Fruit fly (Drosophila melanogaster) whole organism, embryonic: Measurements from ENCODE around the gene CG7601.

Experiments used
- Antp ChIP-seq: fragments of 200-800 bp; sonication (Bioruptor generic); optimal IDR thresholded peaks from 3 replicates; lab custom pipeline; 2016; ENCODE audit warnings: missing biosample characterization, missing genetic modification characterization
- Atf-2 ChIP-seq: fragments of 200-800 bp; sonication (Bioruptor generic); optimal IDR thresholded peaks from 2 replicates; lab custom pipeline; 2016; ENCODE audit warnings: missing biosample characterization, missing genetic modification characterization
- Blimp-1 ChIP-seq: fragments of 200-800 bp; sonication (Bioruptor generic); optimal IDR thresholded peaks from 3 replicates; lab custom pipeline; 2018; ENCODE audit warnings: missing biosample characterization, missing genetic modification characterization, mild to moderate bottlenecking, moderate library complexity, missing genetic modification reagents
- CG10462 ChIP-seq: fragments of 200-800 bp; sonication (Bioruptor generic); optimal IDR thresholded peaks from 2 replicates; lab custom pipeline; 2016; ENCODE audit warnings: missing biosample characterization, missing genetic modification characterization
- CG11398 ChIP-seq: fragments of 200-800 bp; sonication (Bioruptor generic); optimal IDR thresholded peaks from 2 replicates; lab custom pipeline; 2016; ENCODE audit warnings: missing biosample characterization, missing genetic modification characterization
- CG11504 ChIP-seq: fragments of 200-800 bp; sonication (Bioruptor generic); optimal IDR thresholded peaks from 3 replicates; lab custom pipeline; 2019; ENCODE audit warnings: missing biosample characterization, mild to moderate bottlenecking, missing genetic modification characterization, moderate library complexity
- CG1233 ChIP-seq: fragments of 200-800 bp; sonication (Bioruptor generic); optimal IDR thresholded peaks from 4 replicates; lab custom pipeline; 2018; ENCODE audit warnings: missing biosample characterization, mild to moderate bottlenecking, missing genetic modification characterization
- CG12391 ChIP-seq: fragments of 200-800 bp; sonication (Bioruptor generic); optimal IDR thresholded peaks from 3 replicates; lab custom pipeline; 2018; ENCODE audit warnings: missing biosample characterization, mild to moderate bottlenecking, missing genetic modification characterization, moderate library complexity
- CG12744 ChIP-seq: fragments of 200-800 bp; sonication (Bioruptor generic); optimal IDR thresholded peaks from 2 replicates; lab custom pipeline; 2016; ENCODE audit warnings: missing biosample characterization, missing genetic modification characterization
- CG13296 ChIP-seq: fragments of 200-800 bp; sonication (Bioruptor generic); optimal IDR thresholded peaks from 3 replicates; lab custom pipeline; 2018; ENCODE audit warnings: missing biosample characterization, mild to moderate bottlenecking, missing genetic modification characterization
- CG1603 ChIP-seq: fragments of 200-800 bp; sonication (Bioruptor generic); optimal IDR thresholded peaks from 2 replicates; lab custom pipeline; 2019; ENCODE audit warnings: missing biosample characterization, mild to moderate bottlenecking, missing genetic modification characterization, moderate library complexity
- CG17186 ChIP-seq: fragments of 200-800 bp; sonication (Bioruptor generic); optimal IDR thresholded peaks from 3 replicates; lab custom pipeline; 2017; ENCODE audit warnings: missing biosample characterization, missing genetic modification reagents, missing genetic modification characterization
- CG2129 ChIP-seq: fragments of 200-800 bp; sonication (Bioruptor generic); IDR thresholded peaks from 2 replicates; pipeline ENCODE4 v1.3.6; 2022; ENCODE audit warnings: missing biosample characterization, missing genetic modification characterization; ENCODE audit not compliant: partially characterized antibody
- CG2889 ChIP-seq: fragments of 200-800 bp; sonication (Bioruptor generic); IDR thresholded peaks from 3 replicates; pipeline ENCODE4 v1.3.6; 2022; ENCODE audit warnings: missing biosample characterization, missing genetic modification characterization
- CG30403 ChIP-seq: fragments of 200-800 bp; sonication (Bioruptor generic); optimal IDR thresholded peaks from 3 replicates; lab custom pipeline; 2016; ENCODE audit warnings: missing biosample characterization, missing genetic modification characterization
- CG31441 ChIP-seq: fragments of 200-800 bp; sonication (Bioruptor generic); IDR thresholded peaks from 2 replicates; pipeline ENCODE4 v1.3.6; 2022; ENCODE audit warnings: missing biosample characterization, missing genetic modification characterization
- CG32772 ChIP-seq: fragments of 200-800 bp; sonication (Bioruptor generic); IDR thresholded peaks from 2 replicates; pipeline ENCODE4 v1.3.6; 2022; ENCODE audit warnings: missing biosample characterization, missing genetic modification characterization
- CG6791 ChIP-seq: fragments of 200-800 bp; sonication (Bioruptor generic); IDR thresholded peaks from 3 replicates; pipeline ENCODE4 v1.3.6; 2022; ENCODE audit warnings: missing biosample characterization, missing genetic modification characterization; ENCODE audit not compliant: partially characterized antibody
- CG6813 ChIP-seq: fragments of 200-800 bp; sonication (Bioruptor generic); optimal IDR thresholded peaks from 2 replicates; lab custom pipeline; 2017; ENCODE audit warnings: missing biosample characterization, missing genetic modification characterization, mild to moderate bottlenecking, moderate library complexity, missing genetic modification reagents
- CG9609 ChIP-seq: fragments of 200-800 bp; sonication (Bioruptor generic); optimal IDR thresholded peaks from 3 replicates; lab custom pipeline; 2016; ENCODE audit warnings: missing biosample characterization, missing genetic modification characterization
- CG9727 ChIP-seq: fragments of 200-800 bp; sonication (Bioruptor generic); optimal IDR thresholded peaks from 3 replicates; lab custom pipeline; 2017; ENCODE audit warnings: missing biosample characterization, mild to moderate bottlenecking, missing genetic modification characterization
- CkIIα-i1 ChIP-seq: fragments of 200-800 bp; sonication (Bioruptor generic); IDR thresholded peaks from 2 replicates; pipeline ENCODE4 v1.3.6; 2022; ENCODE audit warnings: missing biosample characterization, missing genetic modification characterization
- Dad ChIP-seq: fragments of 200-800 bp; sonication (Bioruptor generic); optimal IDR thresholded peaks from 3 replicates; lab custom pipeline; 2016; ENCODE audit warnings: missing biosample characterization, missing genetic modification characterization
- Hmx ChIP-seq: fragments of 200-800 bp; sonication (Bioruptor generic); optimal IDR thresholded peaks from 2 replicates; lab custom pipeline; 2016; ENCODE audit warnings: missing biosample characterization, missing genetic modification characterization
- MTF-1 ChIP-seq: fragments of 200-800 bp; sonication (Bioruptor generic); optimal IDR thresholded peaks from 2 replicates; lab custom pipeline; 2018; ENCODE audit warnings: missing biosample characterization, mild to moderate bottlenecking, missing genetic modification characterization, borderline replicate concordance
- Nf-YA ChIP-seq: fragments of 200-800 bp; sonication (Bioruptor generic); IDR thresholded peaks from 2 replicates; pipeline ENCODE4 v1.3.6; 2022; ENCODE audit warnings: missing biosample characterization, missing genetic modification characterization
- YL-1 ChIP-seq: fragments of 200-800 bp; sonication (Bioruptor generic); optimal IDR thresholded peaks from 3 replicates; lab custom pipeline; 2017; ENCODE audit warnings: missing biosample characterization, mild to moderate bottlenecking, missing genetic modification characterization
- crp ChIP-seq, 2 experiments: fragments of 200-800 bp; sonication (Bioruptor generic); optimal IDR thresholded peaks; 2 replicates in 1 of 2; 3 replicates in 1 of 2; lab custom pipeline; 2017; ENCODE audit warnings: missing biosample characterization in 2 of 2, missing genetic modification characterization in 2 of 2, mild to moderate bottlenecking in 1 of 2, moderate library complexity in 1 of 2
- fd3F ChIP-seq: fragments of 200-800 bp; sonication (Bioruptor generic); optimal IDR thresholded peaks from 2 replicates; lab custom pipeline; 2018; ENCODE audit warnings: missing biosample characterization, mild to moderate bottlenecking, missing genetic modification characterization, moderate library complexity
- gem ChIP-seq: fragments of 200-800 bp; sonication (Bioruptor generic); optimal IDR thresholded peaks from 2 replicates; lab custom pipeline; 2019; ENCODE audit warnings: missing biosample characterization, mild to moderate bottlenecking, missing genetic modification characterization, moderate library complexity
- gro ChIP-seq: fragments of 200-800 bp; sonication (Bioruptor generic); optimal IDR thresholded peaks from 2 replicates; lab custom pipeline; 2016; ENCODE audit warnings: missing biosample characterization, missing genetic modification characterization
- hkb ChIP-seq, 2 experiments: fragments of 200-800 bp in 1 of 2; fragments of >200 bp in 1 of 2; sonication (Bioruptor generic) in 1 of 2; IDR thresholded peaks in 1 of 2; optimal IDR thresholded peaks in 1 of 2; 2 replicates each; pipeline versions ENCODE4 v1.3.6 to Lab custom; 2017 to 2022; ENCODE audit warnings: missing biosample characterization in 1 of 2, missing genetic modification characterization in 1 of 2
- lab ChIP-seq: fragments of 200-800 bp; sonication (Bioruptor generic); optimal IDR thresholded peaks from 3 replicates; lab custom pipeline; 2017; ENCODE audit warnings: missing biosample characterization, missing genetic modification characterization, mild to moderate bottlenecking, moderate library complexity, missing genetic modification reagents
- onecut ChIP-seq: fragments of 200-800 bp; sonication (Bioruptor generic); IDR thresholded peaks from 2 replicates; pipeline ENCODE4 v1.3.6; 2022; ENCODE audit warnings: missing biosample characterization, missing genetic modification characterization
- pb ChIP-seq: fragments of 200-800 bp; sonication (Bioruptor generic); optimal IDR thresholded peaks from 3 replicates; lab custom pipeline; 2016; ENCODE audit warnings: missing biosample characterization, missing genetic modification characterization
- pfk ChIP-seq: fragments of 200-800 bp; sonication (Bioruptor generic); optimal IDR thresholded peaks from 2 replicates; lab custom pipeline; 2018; ENCODE audit warnings: missing biosample characterization, mild to moderate bottlenecking, missing genetic modification characterization, moderate library complexity
- psq ChIP-seq: fragments of 200-800 bp; sonication (Bioruptor generic); optimal IDR thresholded peaks from 2 replicates; lab custom pipeline; 2017; ENCODE audit warnings: missing biosample characterization, missing genetic modification characterization
- slbo ChIP-seq: fragments of 200-800 bp; sonication (Bioruptor generic); IDR thresholded peaks from 2 replicates; pipeline ENCODE4 v1.3.6; 2022; ENCODE audit warnings: missing biosample characterization, missing genetic modification characterization
- tio ChIP-seq: fragments of 200-800 bp; sonication (Bioruptor generic); optimal IDR thresholded peaks from 2 replicates; lab custom pipeline; 2017; ENCODE audit warnings: missing biosample characterization, missing genetic modification characterization, inconsistent platforms
- twi ChIP-seq: fragments of 200-800 bp; optimal IDR thresholded peaks from 2 replicates; lab custom pipeline; 2019; ENCODE audit warnings: missing biosample characterization, mild to moderate bottlenecking, missing genetic modification characterization, moderate library complexity
- tx ChIP-seq: fragments of 200-800 bp; sonication (Bioruptor generic); optimal IDR thresholded peaks from 2 replicates; lab custom pipeline; 2016; ENCODE audit warnings: missing biosample characterization, missing genetic modification characterization
- z ChIP-seq: fragments of 200-800 bp; sonication (Bioruptor generic); IDR thresholded peaks from 3 replicates; pipeline ENCODE4 v1.3.6; 2022; ENCODE audit warnings: missing biosample characterization, missing genetic modification characterization

CG7601 gene

dm6 chr3R:29763154-29763553 lies 26.6 kb upstream of the CG7601 start (continued):
- TF ChIP-seq onecut (GFP tag; lab: Robert Waterston, UW): no peak
- TF ChIP-seq CG32772 (GFP tag; lab: Robert Waterston, UW): 0 out of 2 replicates have a peak, but pooled peaks have one; percentile 20
- no peak for TF ChIP-seq CG17186
- TF ChIP-seq crp (GFP tag; optimal IDR thresholded peaks at IDR 0.05; lab: Kevin White, UChicago): no peak
- TF ChIP-seq CG30403 (GFP tag; lab: Kevin White, UChicago): peak; percentile 31
- no peak for TF ChIP-seq Atf-2 (GFP tag; lab: Kevin White, UChicago)
- no peak for TF ChIP-seq CG6791 (GFP tag; lab: Robert Waterston, UW)
- TF ChIP-seq MTF-1 (GFP tag; lab: Kevin White, UChicago): no peak
- TF ChIP-seq pb (GFP tag; lab: Kevin White, UChicago): no peak
- TF ChIP-seq Antp (GFP tag; lab: Kevin White, UChicago): no peak
- TF ChIP-seq CG12391 (tag; lab: Kevin White, UChicago): peak; percentile 13
- no peak for TF ChIP-seq CG13296 (GFP tag; lab: Kevin White, UChicago)
- TF ChIP-seq z (GFP tag; lab: Robert Waterston, UW): no peak
- TF ChIP-seq CG9609: peak; percentile 32
- TF ChIP-seq CG2129 (GFP tag; lab: Robert Waterston, UW): no peak
- no peak for TF ChIP-seq CG11398 (GFP tag; lab: Kevin White, UChicago)
- TF ChIP-seq Hmx: no peak
- peak; percentile 39 for TF ChIP-seq Blimp-1 (GFP tag; lab: Kevin White, UChicago)
- no peak for TF ChIP-seq pfk (GFP tag; lab: Kevin White, UChicago)
- TF ChIP-seq twi (tag; lab: Kevin White, UChicago): no peak
- TF ChIP-seq Dad (GFP tag; lab: Kevin White, UChicago): no peak
- no peak for TF ChIP-seq CG10462 (GFP tag; lab: Kevin White, UChicago)
- TF ChIP-seq CG2889: no peak
- no peak for TF ChIP-seq Nf-YA
- no peak for TF ChIP-seq CG6813 (GFP tag; lab: Kevin White, UChicago)
- TF ChIP-seq CG9727: peak; percentile 17
- no peak for TF ChIP-seq gro (GFP tag; lab: Kevin White, UChicago)
- no peak for TF ChIP-seq fd3F (GFP tag; lab: Kevin White, UChicago)
- TF ChIP-seq CG12744 (GFP tag; lab: Kevin White, UChicago): no peak
- no peak for TF ChIP-seq YL-1 (GFP tag; lab: Kevin White, UChicago)
- TF ChIP-seq psq (GFP tag; lab: Kevin White, UChicago): no peak
- TF ChIP-seq CG1233: no peak
- peak; percentile 55 for TF ChIP-seq CG1603
- TF ChIP-seq, all 482 proteins: peak for 118

- peak; percentile 7 for TF ChIP-seq CG11504 (tag; lab: Kevin White, UChicago)
- TF ChIP-seq CkIIα-i1 (GFP tag; lab: Robert Waterston, UW): no peak
- TF ChIP-seq CG30403 (GFP tag; lab: Kevin White, UChicago): peak; percentile 7
- no peak for TF ChIP-seq lab (GFP tag; lab: Kevin White, UChicago)
- no peak for TF ChIP-seq tio (GFP tag; lab: Kevin White, UChicago)
- TF ChIP-seq hkb (optimal IDR thresholded peaks at IDR 0.05; lab: Kevin White, UChicago): no peak
- 0 out of 2 replicates have a peak, but pooled peaks have one; percentile 19 for TF ChIP-seq hkb (GFP tag; IDR thresholded peaks at IDR 0.05; lab: Robert Waterston, UW)
- no peak for TF ChIP-seq tx (GFP tag; lab: Kevin White, UChicago)
- TF ChIP-seq slbo (GFP tag; lab: Robert Waterston, UW): peak; percentile 12; the same call in 1 of the 2 replicates
- no peak for TF ChIP-seq CG31441
- peak; percentile 7 for TF ChIP-seq gem (tag; lab: Kevin White, UChicago)
- TF ChIP-seq, all 482 proteins: peak for 5
These were observed 25.8 kb upstream of the CG7601 start for dm6 chr3R:29762297-29762696.
